Worm (Caenorhabditis elegans) whole organism, L4 larva: ENCODE data around the gene F56H11.2.

Experiments
- ama-1 ChIP-seq: fragments of 150-350 bp; optimal IDR thresholded peaks from 2 replicates; lab custom pipeline; 2014; ENCODE audit warnings: inconsistent platforms, mixed read lengths
- ceh-20 ChIP-seq: fragments of 200-800 bp; sonication (Bioruptor generic); IDR thresholded peaks from 2 replicates; pipeline ENCODE4 v1.3.6; 2022; ENCODE audit warnings: missing genetic modification reagents, missing genetic modification characterization, missing compliant biosample characterization
- egl-27 ChIP-seq: sonication (generic microtip); optimal IDR thresholded peaks from 3 replicates; lab custom pipeline; 2017; ENCODE audit warnings: missing biosample characterization, missing genetic modification reagents, missing genetic modification characterization
- mxl-2 ChIP-seq: fragments of 200-800 bp; sonication (Bioruptor generic); conservative IDR thresholded peaks from 2 replicates; pipeline ENCODE4 v1.3.6; 2022; ENCODE audit warnings: missing genetic modification reagents, missing genetic modification characterization, missing compliant biosample characterization
- nhr-77 ChIP-seq: fragments of 150-350 bp; optimal IDR thresholded peaks from 2 replicates; lab custom pipeline; 2014; ENCODE audit warnings: missing biosample characterization, missing genetic modification characterization
- pha-4 ChIP-seq, 2 experiments: fragments of 150-350 bp in 1 of 2; fragments of 200-800 bp in 1 of 2; sonication (Bioruptor generic) in 1 of 2; IDR thresholded peaks in 1 of 2; optimal IDR thresholded peaks in 1 of 2; 2 replicates each; pipeline versions ENCODE4 v1.3.6 to Lab custom; 2014 to 2022; ENCODE audit warnings: missing genetic modification characterization in 2 of 2, missing genetic modification reagents in 2 of 2, missing biosample characterization in 1 of 2, missing compliant biosample characterization in 1 of 2
- snpc-4 ChIP-seq: fragments of 150-350 bp; optimal IDR thresholded peaks from 2 replicates; lab custom pipeline; 2014; ENCODE audit warnings: missing biosample characterization, missing genetic modification characterization

ce11 chrIV:9513360-9513777 is 19.6 kb downstream of the F56H11.2 start:
- TF ChIP-seq ama-1 (lab: Kevin White, UChicago) (no peak), pha-4 (GFP tag; IDR thresholded peaks at IDR 0.05; lab: Robert Waterston, UW) (0 out of 2 replicates have a peak, but pooled peaks have one; percentile 35), pha-4 (tag; optimal IDR thresholded peaks at IDR 0.05; lab: Kevin White, UChicago) (no peak), ceh-20 (GFP tag; lab: Robert Waterston, UW) (no peak), nhr-77 (peak; percentile 78), mxl-2 (GFP tag; lab: Robert Waterston, UW) (no peak), egl-27 (no peak), snpc-4 (tag; lab: Kevin White, UChicago) (peak; percentile 67)
